Fruit fly (Drosophila melanogaster) whole organism, prepupa: ENCODE measurements around the gene chas.

Experiments
- CG11294 ChIP-seq: fragments of 200-800 bp; sonication (Bioruptor generic); IDR thresholded peaks from 2 replicates; pipeline ENCODE4 v1.3.6; 2022; ENCODE audit warnings: missing biosample characterization, missing genetic modification characterization
- CG11762 ChIP-seq: fragments of 200-800 bp; sonication (Bioruptor generic); optimal IDR thresholded peaks from 3 replicates; lab custom pipeline; 2016; ENCODE audit warnings: missing biosample characterization, missing genetic modification characterization; ENCODE audit not compliant: insufficient read depth
- CG8632 ChIP-seq: fragments of 200-800 bp; sonication (Bioruptor generic); optimal IDR thresholded peaks from 3 replicates; lab custom pipeline; 2016; ENCODE audit warnings: missing biosample characterization, missing genetic modification characterization
- Gug ChIP-seq: fragments of 200-800 bp; sonication (Bioruptor generic); IDR thresholded peaks from 2 replicates; pipeline ENCODE4 v1.3.6; 2022; ENCODE audit warnings: missing biosample characterization, missing genetic modification characterization
- Hr4 ChIP-seq: fragments of 200-800 bp; sonication (Bioruptor generic); optimal IDR thresholded peaks from 3 replicates; lab custom pipeline; 2016; ENCODE audit warnings: missing biosample characterization, missing genetic modification characterization
- spab ChIP-seq: fragments of 200-800 bp; sonication (Bioruptor generic); optimal IDR thresholded peaks from 2 replicates; lab custom pipeline; 2017; ENCODE audit warnings: missing biosample characterization, mild to moderate bottlenecking, missing genetic modification characterization, missing genetic modification reagents

DNA sequence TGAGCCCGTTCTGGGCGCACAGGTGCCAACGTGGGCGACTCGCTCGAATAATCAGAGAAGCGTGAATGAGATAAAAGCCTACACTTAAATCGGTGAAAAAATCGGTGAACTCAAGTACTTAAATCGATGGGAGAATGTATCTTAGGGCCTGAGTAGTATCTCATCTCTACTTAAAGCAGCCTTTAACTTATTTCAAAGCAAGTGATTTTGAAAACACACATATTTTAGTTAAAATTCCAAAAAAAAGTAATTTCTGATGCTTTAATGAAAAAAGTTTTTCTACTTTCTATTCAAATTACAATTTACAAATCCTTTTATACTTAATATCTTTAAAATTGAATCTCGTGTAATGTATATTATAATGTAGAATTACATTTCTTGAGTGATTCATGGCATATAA lies 34.2 kb upstream of the chas start:
- no peak for TF ChIP-seq CG11762
- no peak for TF ChIP-seq spab
- no peak for TF ChIP-seq CG8632 (GFP tag; lab: Kevin White, UChicago)
- no peak for TF ChIP-seq CG11294 (GFP tag; lab: Robert Waterston, UW)
- no peak for TF ChIP-seq Gug
- peak; percentile 22 for TF ChIP-seq Hr4 (GFP tag; lab: Kevin White, UChicago)
